Worm (Caenorhabditis elegans) whole organism, L4 larva: ENCODE measurements around the gene Y73C8C.3.

Source experiments
- D1046.2 ChIP-seq: fragments of 200-800 bp; sonication (Bioruptor generic); IDR thresholded peaks from 2 replicates; pipeline ENCODE4 v1.3.6; 2022; ENCODE audit warnings: missing genetic modification characterization, missing compliant biosample characterization
- F10B5.3 ChIP-seq: sonication (generic microtip); optimal IDR thresholded peaks from 2 replicates; lab custom pipeline; 2016; ENCODE audit warnings: mild to moderate bottlenecking, missing genetic modification characterization, missing compliant biosample characterization
- F26F4.8 ChIP-seq: fragments of 200-800 bp; sonication (Bioruptor generic); conservative IDR thresholded peaks from 2 replicates; pipeline ENCODE4 v1.3.6; 2022; ENCODE audit warnings: missing genetic modification characterization, missing compliant biosample characterization
- R02D3.7 ChIP-seq: fragments of 150-350 bp; sonication (generic microtip); optimal IDR thresholded peaks from 3 replicates; lab custom pipeline; 2014; ENCODE audit warnings: missing biosample characterization, missing genetic modification characterization
- Y75B8A.6 ChIP-seq: fragments of 200-800 bp; sonication (Bioruptor generic); IDR thresholded peaks from 2 replicates; pipeline ENCODE4 v1.3.6; 2022; ENCODE audit warnings: missing genetic modification reagents, missing genetic modification characterization, missing compliant biosample characterization
- aha-1 ChIP-seq: fragments of 150-350 bp; peaks from one replicate; lab custom pipeline; 2014; ENCODE audit warnings: missing biosample characterization, missing genetic modification characterization
- ceh-44 ChIP-seq: fragments of 200-800 bp; sonication (Bioruptor generic); IDR thresholded peaks from 2 replicates; pipeline ENCODE4 v1.3.6; 2022; ENCODE audit warnings: missing genetic modification reagents, missing genetic modification characterization, missing compliant biosample characterization
- ceh-62 ChIP-seq: sonication (generic microtip); optimal IDR thresholded peaks from 2 replicates; lab custom pipeline; 2017; ENCODE audit warnings: missing biosample characterization, missing genetic modification characterization
- ces-1 ChIP-seq: fragments of 150-350 bp; sonication (generic microtip); optimal IDR thresholded peaks from 4 replicates; lab custom pipeline; 2014; ENCODE audit warnings: missing biosample characterization, missing genetic modification reagents, missing genetic modification characterization
- cey-2 ChIP-seq: sonication (generic microtip); optimal IDR thresholded peaks from 3 replicates; lab custom pipeline; 2017; ENCODE audit warnings: missing genetic modification characterization, mild to moderate bottlenecking, missing compliant biosample characterization, antibody characterized with exemption, borderline replicate concordance; ENCODE audit not compliant: insufficient read depth
- ctbp-1 ChIP-seq: fragments of 200-800 bp; sonication (Bioruptor generic); IDR thresholded peaks from 2 replicates; pipeline ENCODE4 v1.3.6; 2022; ENCODE audit warnings: missing genetic modification reagents, missing genetic modification characterization, missing compliant biosample characterization
- daf-16 ChIP-seq, 3 experiments: sonication (generic microtip); optimal IDR thresholded peaks; 2 replicates each; lab custom pipeline; 2016 to 2017; ENCODE audit warnings: missing genetic modification characterization in 3 of 3, missing genetic modification reagents in 3 of 3, mild to moderate bottlenecking in 2 of 3, missing compliant biosample characterization in 2 of 3, missing biosample characterization in 1 of 3, moderate library complexity in 1 of 3
- fkh-10 ChIP-seq: fragments of 150-350 bp; optimal IDR thresholded peaks from 2 replicates; lab custom pipeline; 2014; ENCODE audit warnings: missing biosample characterization, missing genetic modification reagents, missing genetic modification characterization
- jun-1 ChIP-seq: fragments of 150-350 bp; optimal IDR thresholded peaks from 2 replicates; lab custom pipeline; 2014; ENCODE audit warnings: missing biosample characterization, missing genetic modification reagents, missing genetic modification characterization
- lim-7 ChIP-seq: fragments of 200-800 bp; sonication (Bioruptor generic); IDR thresholded peaks from 2 replicates; pipeline ENCODE4 v1.3.6; 2022; ENCODE audit warnings: missing genetic modification characterization, missing compliant biosample characterization
- lin-13 ChIP-seq: fragments of 150-350 bp; optimal IDR thresholded peaks from 2 replicates; lab custom pipeline; 2014; ENCODE audit warnings: missing biosample characterization, missing genetic modification reagents, missing genetic modification characterization
- lir-3 ChIP-seq: sonication (generic microtip); optimal IDR thresholded peaks from 2 replicates; lab custom pipeline; 2016; ENCODE audit warnings: mild to moderate bottlenecking, missing genetic modification characterization, missing compliant biosample characterization
- madf-5 ChIP-seq, 2 experiments: fragments of 200-800 bp; sonication (Bioruptor generic); IDR thresholded peaks; 2 replicates each; pipeline ENCODE4 v1.3.6; 2022; ENCODE audit warnings: missing compliant biosample characterization in 2 of 2, missing genetic modification characterization in 2 of 2
- mdt-29 ChIP-seq: fragments of 200-800 bp; sonication (Bioruptor generic); IDR thresholded peaks from 2 replicates; pipeline ENCODE4 v1.3.6; 2022; ENCODE audit warnings: missing genetic modification reagents, missing genetic modification characterization, missing compliant biosample characterization
- mep-1 ChIP-seq: fragments of 150-350 bp; sonication (generic microtip); optimal IDR thresholded peaks from 3 replicates; lab custom pipeline; 2014; ENCODE audit warnings: missing biosample characterization, missing genetic modification characterization
- mxl-2 ChIP-seq: fragments of 200-800 bp; sonication (Bioruptor generic); conservative IDR thresholded peaks from 2 replicates; pipeline ENCODE4 v1.3.6; 2022; ENCODE audit warnings: missing genetic modification reagents, missing genetic modification characterization, missing compliant biosample characterization
- nhr-11 ChIP-seq: fragments of 150-350 bp; optimal IDR thresholded peaks from 2 replicates; lab custom pipeline; 2014; ENCODE audit warnings: missing biosample characterization, missing genetic modification characterization
- nhr-41 ChIP-seq: fragments of 200-800 bp; sonication (Bioruptor generic); IDR thresholded peaks from 2 replicates; pipeline ENCODE4 v1.3.6; 2022; ENCODE audit warnings: missing genetic modification reagents, missing genetic modification characterization, missing compliant biosample characterization
- nhr-6 ChIP-seq: fragments of 150-350 bp; optimal IDR thresholded peaks from 2 replicates; lab custom pipeline; 2014; ENCODE audit warnings: missing biosample characterization, missing genetic modification characterization
- pqm-1 ChIP-seq: sonication (generic microtip); optimal IDR thresholded peaks from 2 replicates; lab custom pipeline; 2017; ENCODE audit warnings: missing biosample characterization, missing genetic modification characterization
- saeg-2 ChIP-seq: fragments of 200-800 bp; sonication (Bioruptor generic); IDR thresholded peaks from 2 replicates; pipeline ENCODE4 v1.3.6; 2022; ENCODE audit warnings: missing genetic modification reagents, missing genetic modification characterization, missing compliant biosample characterization
- sdz-12 ChIP-seq: fragments of 200-800 bp; sonication (Bioruptor generic); optimal IDR thresholded peaks from 2 replicates; lab custom pipeline; 2018; ENCODE audit warnings: mild to moderate bottlenecking, missing genetic modification characterization, missing compliant biosample characterization
- set-16 ChIP-seq: fragments of 200-800 bp; sonication (Bioruptor generic); IDR thresholded peaks from 2 replicates; pipeline ENCODE4 v1.3.6; 2022; ENCODE audit warnings: missing genetic modification reagents, missing genetic modification characterization, missing compliant biosample characterization
- tag-97 ChIP-seq: fragments of 200-800 bp; sonication (Bioruptor generic); IDR thresholded peaks from 2 replicates; pipeline ENCODE4 v1.3.6; 2022; ENCODE audit warnings: missing genetic modification characterization, missing compliant biosample characterization
- unc-62 ChIP-seq, 3 experiments: fragments of 150-350 bp in 1 of 3; sonication (generic microtip); optimal IDR thresholded peaks in 2 of 3; peaks in 1 of 3; 1 replicate in 1 of 3; 2 replicates in 2 of 3; lab custom pipeline; 2014 to 2017; ENCODE audit warnings: missing biosample characterization in 3 of 3, missing genetic modification characterization in 3 of 3, missing genetic modification reagents in 3 of 3, missing genotype in 1 of 3
- zfp-2 ChIP-seq: sonication (generic microtip); optimal IDR thresholded peaks from 2 replicates; lab custom pipeline; 2016; ENCODE audit warnings: mild to moderate bottlenecking, missing genetic modification characterization, missing compliant biosample characterization

Gene Y73C8C.3

ce11 chrV:3133293-3133755, 18.3 kb downstream of the Y73C8C.3 start, which contains the start of gene F02C9.2:
F02C9.2 (plus strand) TSS chrV:3133705.
- TF ChIP-seq set-16 (GFP tag; lab: Robert Waterston, UW) = peak; percentile 76
- no peak for TF ChIP-seq zfp-2 (tag; lab: Kevin White, UChicago)

DNA sequence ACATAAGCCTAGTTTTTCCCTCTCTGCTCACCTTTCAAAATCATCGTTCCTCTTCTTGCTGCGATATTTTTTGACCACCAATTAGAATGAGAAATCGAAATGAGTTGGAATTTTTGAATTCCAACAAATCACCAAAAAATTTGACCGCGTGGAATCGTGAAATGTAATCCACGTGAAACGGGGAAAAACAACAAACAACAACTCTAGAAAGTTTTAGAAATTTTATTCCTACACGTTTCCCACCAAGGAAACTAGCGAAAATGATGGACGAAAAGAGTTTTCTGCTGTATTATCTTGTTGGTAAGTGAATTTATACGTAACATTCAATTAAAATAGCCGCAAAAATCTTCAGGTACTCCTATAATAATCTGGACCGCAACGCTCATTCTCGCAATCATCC, 23.4 kb downstream of the Y73C8C.3 start, which contains the start of the genes irld-3 and F02C9.1:
TSS of gene irld-3 (minus strand) at position 101 of the 400 bp plus-strand sequence.
TSS of gene F02C9.1 (plus strand) at position 216 of the 400 bp plus-strand sequence.
- TF ChIP-seq unc-62 (GFP tag; optimal IDR thresholded peaks at IDR 0.05 in 1 of 2; lab: Kevin White, UChicago) = peak in 1 of 2 experiments; percentile 39
- no peak for TF ChIP-seq unc-62 (tag; optimal IDR thresholded peaks at IDR 0.05; lab: Kevin White, UChicago)
- no peak for TF ChIP-seq ceh-44 (GFP tag; lab: Robert Waterston, UW)
- TF ChIP-seq, all 104 proteins: peak for 1

- TF ChIP-seq R02D3.7 (tag; lab: Kevin White, UChicago) (no peak), pqm-1 (tag; lab: Kevin White, UChicago) (no peak), cey-2 (tag; lab: Kevin White, UChicago) (no peak), lim-7 (GFP tag; lab: Robert Waterston, UW) (no peak), sdz-12 (GFP tag; lab: Kevin White, UChicago) (no peak), ctbp-1 (no peak), nhr-11 (tag; lab: Kevin White, UChicago) (no peak), Y75B8A.6 (no peak), lir-3 (tag; lab: Kevin White, UChicago) (no peak), fkh-10 (no peak), mxl-2 (no peak), mep-1 (no peak)
Observed at ce11 chrV:3141190-3141589, 26.1 kb downstream of the Y73C8C.3 start, which contains the start of gene srab-9. srab-9 (minus strand) TSS chrV:3141290.

ce11 chrV:3144494-3144893, 29.4 kb downstream of the Y73C8C.3 start, which contains the start of gene srab-10:
srab-10 (minus strand) TSS chrV:3144594.
- TF ChIP-seq mdt-29 = no peak
- no peak for TF ChIP-seq ces-1 (GFP tag; lab: Kevin White, UChicago)
- TF ChIP-seq F26F4.8 (GFP tag; lab: Robert Waterston, UW) = no peak
- no peak for TF ChIP-seq madf-5 (GFP tag; IDR thresholded peaks at IDR 0.05; lab: Robert Waterston, UW)

DNA sequence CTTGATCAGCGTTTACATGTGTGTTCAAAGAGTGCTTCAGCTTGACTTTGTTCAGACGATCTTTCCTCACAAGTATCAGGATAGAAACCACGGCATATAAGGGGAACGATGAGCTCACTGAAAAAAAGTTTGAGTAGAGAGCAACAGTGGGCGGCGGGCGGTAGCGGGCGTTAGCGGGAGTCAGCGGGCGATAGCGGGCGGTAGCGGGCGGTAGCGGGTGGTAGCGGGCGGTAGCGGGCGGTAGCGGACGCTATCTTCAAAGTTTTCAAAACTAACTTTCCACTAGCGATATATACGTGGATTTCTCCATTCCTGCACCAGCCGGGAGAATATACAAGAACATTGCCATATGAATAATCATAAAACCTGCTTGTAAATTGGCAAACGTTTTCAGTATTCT, 30.2 kb downstream of the Y73C8C.3 start:
- TF ChIP-seq tag-97 (GFP tag; lab: Robert Waterston, UW) (no peak), F10B5.3 (tag; lab: Kevin White, UChicago) (no peak), D1046.2 (GFP tag; lab: Robert Waterston, UW) (no peak), set-16 (GFP tag; lab: Robert Waterston, UW) (peak; percentile 86), nhr-6 (tag; lab: Kevin White, UChicago) (no peak), lin-13 (GFP tag; lab: Kevin White, UChicago) (no peak)

ce11 chrV:3146932-3147331, 31.9 kb downstream of the Y73C8C.3 start, which contains the start of gene srab-11:
srab-11 (minus strand) TSS chrV:3147032.
- no peak for TF ChIP-seq ceh-62 (tag; lab: Kevin White, UChicago)
- peak; percentile 6 for TF ChIP-seq aha-1

DNA sequence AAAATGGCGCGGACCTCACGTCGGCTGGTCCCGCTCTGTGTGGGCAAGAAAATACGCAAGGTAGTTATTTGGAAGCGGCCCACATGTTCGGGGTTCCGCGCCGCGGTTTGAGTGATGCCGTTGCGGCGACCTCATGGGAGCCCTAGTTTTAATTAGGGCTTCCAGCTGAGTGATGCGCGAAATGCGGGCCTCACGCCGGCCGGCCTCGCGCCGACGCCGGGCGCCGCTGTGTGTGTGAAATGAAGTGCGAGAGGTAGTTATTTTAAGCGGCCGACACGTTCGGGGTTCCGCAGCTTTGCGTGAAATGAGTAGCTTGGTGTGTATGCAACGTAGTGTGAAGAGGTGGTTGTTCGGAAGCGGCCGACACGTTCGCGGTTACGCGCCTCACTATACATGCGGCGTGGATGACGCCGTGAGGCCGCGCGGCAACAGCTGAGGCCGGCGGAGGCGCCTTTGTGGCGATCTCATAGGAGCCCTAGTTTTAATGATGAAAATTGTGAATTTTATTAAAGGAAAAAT, 34.9 kb downstream of the Y73C8C.3 start:
- TF ChIP-seq jun-1 (tag; lab: Kevin White, UChicago) (no peak), nhr-41 (GFP tag; lab: Robert Waterston, UW) (0 out of 2 replicates have a peak, but pooled peaks have one; percentile 6), daf-16 (GFP tag; optimal IDR thresholded peaks at IDR 0.05; lab: Kevin White, UChicago) (no peak), daf-16 (tag; optimal IDR thresholded peaks at IDR 0.05; lab: Kevin White, UChicago) (no peak), set-16 (GFP tag; lab: Robert Waterston, UW) (peak; percentile 91), saeg-2 (GFP tag; lab: Robert Waterston, UW) (0 out of 2 replicates have a peak, but pooled peaks have one; percentile 38), aha-1 (peak; percentile 73)
